Fruit fly (Drosophila melanogaster): Measurements from ENCODE around the gene CG46280.

Gene CG46280

dm6 chr3R:13015811-13016766 lies 14.4 kb downstream of the CG46280 start (continued):
- no peak for TF ChIP-seq twi (tag; optimal IDR thresholded peaks at IDR 0.05)
- TF ChIP-seq Fer1 (GFP tag; optimal IDR thresholded peaks at IDR 0.05) = no peak
- no peak for TF ChIP-seq CG3726 (GFP tag; IDR thresholded peaks at IDR 0.05)
- TF ChIP-seq Eip74EF (GFP tag; optimal IDR thresholded peaks at IDR 0.05) = no peak
- TF ChIP-seq CG17829 (tag; optimal IDR thresholded peaks at IDR 0.05) = no peak
- no peak for TF ChIP-seq CG17186 (GFP tag; optimal IDR thresholded peaks at IDR 0.05)
- no peak for TF ChIP-seq CG3065 (GFP tag; optimal IDR thresholded peaks at IDR 0.05)
- TF ChIP-seq CG9727 (GFP tag; optimal IDR thresholded peaks at IDR 0.05) = no peak
- no peak for TF ChIP-seq zfh2 (GFP tag; optimal IDR thresholded peaks at IDR 0.05)
- no peak for TF ChIP-seq eve (GFP tag; optimal IDR thresholded peaks at IDR 0.05)
- no peak for TF ChIP-seq ERR (GFP tag; optimal IDR thresholded peaks at IDR 0.05)
- peak in 1 of 2 experiments; percentile 12 for TF ChIP-seq dpn (GFP tag; optimal IDR thresholded peaks at IDR 0.05)
- no peak for TF ChIP-seq jigr1 (GFP tag; IDR thresholded peaks at IDR 0.05)
- TF ChIP-seq Hr78 (GFP tag; optimal IDR thresholded peaks at IDR 0.05) = no peak
- no peak for TF ChIP-seq prd (optimal IDR thresholded peaks at IDR 0.05)
- no peak for TF ChIP-seq prd (GFP tag; IDR thresholded peaks at IDR 0.05)
- peak in 1 of 2 experiments; percentile 27 for TF ChIP-seq chif (GFP tag; optimal IDR thresholded peaks at IDR 0.05)
- TF ChIP-seq eyg (GFP tag; optimal IDR thresholded peaks at IDR 0.05) = no peak
- no peak for TF ChIP-seq chn (GFP tag; optimal IDR thresholded peaks at IDR 0.05)
- TF ChIP-seq aop (GFP tag; IDR thresholded peaks at IDR 0.05) = no peak
- no peak for TF ChIP-seq Xbp1 (GFP tag; optimal IDR thresholded peaks at IDR 0.05)
- peak; percentile 73 for TF ChIP-seq sd (tag; optimal IDR thresholded peaks at IDR 0.05)
- TF ChIP-seq CG6272 (GFP tag; IDR thresholded peaks at IDR 0.05) = no peak
- TF ChIP-seq ham (GFP tag; IDR thresholded peaks at IDR 0.05) = no peak
- TF ChIP-seq sima (GFP tag; optimal IDR thresholded peaks at IDR 0.05) = no peak
- no peak for TF ChIP-seq CG14667 (GFP tag; IDR thresholded peaks at IDR 0.05)
- TF ChIP-seq CG6813 (GFP tag; optimal IDR thresholded peaks at IDR 0.05) = no peak
- no peak for TF ChIP-seq Dip2 (GFP tag; IDR thresholded peaks at IDR 0.05)
- TF ChIP-seq CG30403 (GFP tag; optimal IDR thresholded peaks at IDR 0.05) = peak; percentile 28
- no peak for TF ChIP-seq her (GFP tag; optimal IDR thresholded peaks at IDR 0.05)
- TF ChIP-seq CG42726 (GFP tag; IDR thresholded peaks at IDR 0.05; ENCODE audit: partially characterized antibody) = no peak
- peak in 1 of 2 experiments; percentile 43 for TF ChIP-seq insv (GFP tag; optimal IDR thresholded peaks at IDR 0.05)
- TF ChIP-seq Kr (GFP tag; optimal IDR thresholded peaks at IDR 0.05) = no peak
- TF ChIP-seq ems (GFP tag; optimal IDR thresholded peaks at IDR 0.05) = no peak
- no peak for TF ChIP-seq sc (optimal IDR thresholded peaks at IDR 0.05)
- TF ChIP-seq sc (GFP tag; optimal IDR thresholded peaks at IDR 0.05) = no peak
- no peak for TF ChIP-seq pfk (GFP tag; optimal IDR thresholded peaks at IDR 0.05)
- TF ChIP-seq vfl (GFP tag; optimal IDR thresholded peaks at IDR 0.05) = no peak
- no peak for TF ChIP-seq Myb (GFP tag; optimal IDR thresholded peaks at IDR 0.05)
- TF ChIP-seq Dip3 (GFP tag; optimal IDR thresholded peaks at IDR 0.05) = no peak
- no peak for TF ChIP-seq CG16813 (GFP tag; IDR thresholded peaks at IDR 0.05; ENCODE audit: partially characterized antibody)
- TF ChIP-seq CG13424 (tag; optimal IDR thresholded peaks at IDR 0.05) = no peak
- no peak for TF ChIP-seq tup (GFP tag; optimal IDR thresholded peaks at IDR 0.05)
- no peak for TF ChIP-seq Camta (GFP tag; optimal IDR thresholded peaks at IDR 0.05)
- TF ChIP-seq CG13775 (GFP tag; optimal IDR thresholded peaks at IDR 0.05) = no peak
- TF ChIP-seq lab (GFP tag; optimal IDR thresholded peaks at IDR 0.05) = peak; percentile 20
- no peak for TF ChIP-seq Poxn (GFP tag; IDR thresholded peaks at IDR 0.05)
- no peak for TF ChIP-seq nerfin-2 (GFP tag; IDR thresholded peaks at IDR 0.05; ENCODE audit: partially characterized antibody)
- TF ChIP-seq Hsf (GFP tag; optimal IDR thresholded peaks at IDR 0.05) = no peak

Measured in whole organism, embryonic.